Fruit fly (Drosophila melanogaster): ENCODE results near the gene CG46339.

CG46339 gene

DNA sequence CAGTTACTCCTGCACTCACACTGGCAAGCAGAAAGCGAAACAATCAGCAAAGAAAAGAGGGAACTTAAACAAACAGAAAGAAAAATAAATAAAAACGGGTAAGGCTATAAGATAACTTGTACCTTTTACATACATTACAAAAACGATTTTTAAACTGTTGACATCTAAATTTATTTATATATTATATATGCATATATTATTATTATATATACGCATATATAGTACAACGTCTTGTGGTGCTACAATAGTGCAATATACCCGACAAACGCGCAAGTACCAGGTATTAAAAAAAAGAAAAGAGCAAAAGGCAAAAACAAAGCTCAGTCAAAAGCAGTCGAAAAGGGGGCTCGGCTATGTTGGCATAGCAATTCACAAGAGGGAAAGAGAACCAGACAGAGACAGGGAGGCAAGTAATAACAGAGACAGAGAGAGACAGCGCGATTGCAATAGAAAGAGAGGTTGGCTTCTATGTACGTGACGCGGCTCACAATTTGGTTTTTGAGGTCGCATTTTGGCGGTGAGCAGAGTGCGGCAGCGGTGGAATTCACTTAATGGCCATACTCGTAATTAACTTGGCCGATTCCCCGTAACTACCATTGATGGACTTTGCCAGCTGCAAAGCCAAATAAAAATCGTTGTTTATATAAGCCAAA, 38.6 kb downstream of the CG46339 start:
- TF ChIP-seq CrebB (tag; optimal IDR thresholded peaks at IDR 0.05) (no peak), Jarid2 (GFP tag; optimal IDR thresholded peaks at IDR 0.05) (peak; percentile 40), CG33213 (GFP tag; optimal IDR thresholded peaks at IDR 0.05) (no peak), CG6854 (GFP tag; optimal IDR thresholded peaks at IDR 0.05) (peak; percentile 29), ERR (GFP tag; optimal IDR thresholded peaks at IDR 0.05) (no peak), CG17829 (tag; optimal IDR thresholded peaks at IDR 0.05) (peak; percentile 73), h (optimal IDR thresholded peaks at IDR 0.05) (no peak), CG14014 (GFP tag; IDR thresholded peaks at IDR 0.05) (peak; percentile 50), pzg (GFP tag; optimal IDR thresholded peaks at IDR 0.05) (no peak), Poxn (GFP tag; IDR thresholded peaks at IDR 0.05) (no peak), MESR4 (GFP tag; optimal IDR thresholded peaks at IDR 0.05) (no peak), HmgZ (tag; optimal IDR thresholded peaks at IDR 0.05) (peak; percentile 23), CG11456 (GFP tag; IDR thresholded peaks at IDR 0.05) (peak; percentile 69; the same call in 2 of the 3 replicates), NFAT (GFP tag; IDR thresholded peaks at IDR 0.05) (no peak), CG17912 (GFP tag; optimal IDR thresholded peaks at IDR 0.05) (no peak), CG31365 (tag; optimal IDR thresholded peaks at IDR 0.05) (no peak), Ets65A (GFP tag) (peak; percentile 82), CG12942 (GFP tag; optimal IDR thresholded peaks at IDR 0.05) (peak; percentile 56), Taf1 (GFP tag; IDR thresholded peaks at IDR 0.05) (no peak), ham (GFP tag; IDR thresholded peaks at IDR 0.05) (no peak), CG16863 (GFP tag; optimal IDR thresholded peaks at IDR 0.05) (no peak), CG1024 (GFP tag; IDR thresholded peaks at IDR 0.05) (peak; percentile 73), CG6272 (GFP tag; IDR thresholded peaks at IDR 0.05) (peak; percentile 68), zfh1 (GFP tag; IDR thresholded peaks at IDR 0.05) (peak; percentile 74; the same call in 2 of the 3 replicates), sisA (GFP tag; IDR thresholded peaks at IDR 0.05) (peak; percentile 81), CG10321 (GFP tag; IDR thresholded peaks at IDR 0.05) (peak; percentile 87), Lhr (GFP tag; optimal IDR thresholded peaks at IDR 0.05) (peak; percentile 20), crc (GFP tag; optimal IDR thresholded peaks at IDR 0.05) (no peak), CG33557 (GFP tag; optimal IDR thresholded peaks at IDR 0.05) (no peak), Hr51 (GFP tag; optimal IDR thresholded peaks at IDR 0.05) (peak in 1 of 2 experiments; percentile 90), CG7271 (tag; optimal IDR thresholded peaks at IDR 0.05) (peak; percentile 30), CG9609 (GFP tag; optimal IDR thresholded peaks at IDR 0.05) (no peak), CG42726 (GFP tag; IDR thresholded peaks at IDR 0.05; ENCODE audit: partially characterized antibody) (no peak), prd (optimal IDR thresholded peaks at IDR 0.05) (no peak), prd (GFP tag; IDR thresholded peaks at IDR 0.05) (peak; percentile 86), CG12236 (GFP tag; optimal IDR thresholded peaks at IDR 0.05) (no peak), dm (GFP tag; optimal IDR thresholded peaks at IDR 0.05) (no peak), sr (GFP tag; IDR thresholded peaks at IDR 0.05) (peak; percentile 40; the same call in 2 of the 3 replicates), Lpt (GFP tag; optimal IDR thresholded peaks at IDR 0.05) (no peak), ken (GFP tag; IDR thresholded peaks at IDR 0.05) (peak; percentile 86), wdn (GFP tag; IDR thresholded peaks at IDR 0.05) (peak; percentile 69), Dref (GFP tag; IDR thresholded peaks at IDR 0.05) (no peak), CG14441 (GFP tag; IDR thresholded peaks at IDR 0.05) (peak; percentile 84), kah (GFP tag; optimal IDR thresholded peaks at IDR 0.05) (peak; percentile 13), BEAF-32 (GFP tag; optimal IDR thresholded peaks at IDR 0.05) (no peak), lola (GFP tag; optimal IDR thresholded peaks at IDR 0.05) (peak in 1 of 3 experiments; percentile 52), peb (GFP tag; IDR thresholded peaks at IDR 0.05) (peak; percentile 58; the same call in 1 of the 2 replicates), TFAM (GFP tag; optimal IDR thresholded peaks at IDR 0.05) (no peak), CG8281 (tag; optimal IDR thresholded peaks at IDR 0.05) (peak; percentile 4), Eip74EF (GFP tag; optimal IDR thresholded peaks at IDR 0.05) (peak in 1 of 2 experiments; percentile 61), fru (optimal IDR thresholded peaks at IDR 0.05) (no peak)
